Worm (Caenorhabditis elegans) whole organism, L3 larva: ENCODE measurements around the gene dos-3.

Source experiments
- R02D3.7 ChIP-seq: fragments of 150-350 bp; optimal IDR thresholded peaks from 2 replicates; lab custom pipeline; 2014; ENCODE audit warnings: missing biosample characterization, missing genetic modification characterization
- ZK546.5 ChIP-seq: sonication (generic microtip); optimal IDR thresholded peaks from 2 replicates; lab custom pipeline; 2017; ENCODE audit warnings: missing biosample characterization, missing genetic modification characterization
- aly-2 ChIP-seq: fragments of 150-350 bp; optimal IDR thresholded peaks from 2 replicates; lab custom pipeline; 2014; ENCODE audit warnings: missing biosample characterization, missing genetic modification characterization
- ama-1 ChIP-seq: fragments of 150-350 bp; optimal IDR thresholded peaks from 2 replicates; lab custom pipeline; 2018
- ceh-28 ChIP-seq: fragments of 150-350 bp; optimal IDR thresholded peaks from 2 replicates; lab custom pipeline; 2014; ENCODE audit warnings: missing biosample characterization, missing genetic modification reagents, missing genetic modification characterization
- ceh-82 ChIP-seq: fragments of 150-350 bp; optimal IDR thresholded peaks from 2 replicates; lab custom pipeline; 2014; ENCODE audit warnings: missing biosample characterization, missing genetic modification characterization
- ceh-9 ChIP-seq: sonication (generic microtip); optimal IDR thresholded peaks from 2 replicates; lab custom pipeline; 2018; ENCODE audit warnings: missing biosample characterization, missing genetic modification characterization
- egl-27 ChIP-seq: sonication (generic microtip); optimal IDR thresholded peaks from 4 replicates; lab custom pipeline; 2017; ENCODE audit warnings: missing biosample characterization, missing genetic modification reagents, missing genetic modification characterization
- egl-5 ChIP-seq: fragments of 150-350 bp; optimal IDR thresholded peaks from 2 replicates; lab custom pipeline; 2017; ENCODE audit warnings: missing biosample characterization, missing genetic modification reagents, missing genetic modification characterization, inconsistent platforms
- elt-1 ChIP-seq: fragments of 150-350 bp; optimal IDR thresholded peaks from 2 replicates; lab custom pipeline; 2014; ENCODE audit warnings: missing biosample characterization, missing genetic modification characterization
- elt-2 ChIP-seq: sonication (generic microtip); optimal IDR thresholded peaks from 2 replicates; lab custom pipeline; 2016; ENCODE audit warnings: missing genetic modification reagents, mild to moderate bottlenecking, missing genetic modification characterization, missing compliant biosample characterization
- elt-3 ChIP-seq, 3 experiments: fragments of 150-350 bp in 1 of 3; sonication (generic microtip) in 2 of 3; optimal IDR thresholded peaks; 2 replicates in 2 of 3; 4 replicates in 1 of 3; lab custom pipeline; 2014 to 2017; ENCODE audit warnings: missing biosample characterization in 3 of 3, missing genetic modification characterization in 3 of 3
- fkh-10 ChIP-seq: sonication (generic microtip); optimal IDR thresholded peaks from 2 replicates; lab custom pipeline; 2017; ENCODE audit warnings: missing biosample characterization, missing genetic modification reagents, missing genetic modification characterization
- fkh-2 ChIP-seq: fragments of 150-350 bp; optimal IDR thresholded peaks from 2 replicates; lab custom pipeline; 2014; ENCODE audit warnings: missing biosample characterization, missing genetic modification reagents, missing genetic modification characterization
- fos-1 ChIP-seq: fragments of 150-350 bp; optimal IDR thresholded peaks from 2 replicates; lab custom pipeline; 2014; ENCODE audit warnings: missing biosample characterization, missing genetic modification characterization
- hmg-11 ChIP-seq: sonication (generic microtip); optimal IDR thresholded peaks from 2 replicates; lab custom pipeline; 2016; ENCODE audit warnings: missing genetic modification characterization, missing compliant biosample characterization
- jun-1 ChIP-seq: fragments of 150-350 bp; optimal IDR thresholded peaks from 2 replicates; lab custom pipeline; 2014; ENCODE audit warnings: missing biosample characterization, missing genetic modification reagents, missing genetic modification characterization
- lin-15B ChIP-seq: fragments of 150-350 bp; optimal IDR thresholded peaks from 2 replicates; lab custom pipeline; 2014; ENCODE audit warnings: missing biosample characterization, missing genetic modification characterization
- lin-39 ChIP-seq: fragments of 150-350 bp; optimal IDR thresholded peaks from 2 replicates; lab custom pipeline; 2018; ENCODE audit warnings: missing biosample characterization, missing genetic modification reagents, missing genetic modification characterization
- lsy-12 ChIP-seq: sonication (generic microtip); optimal IDR thresholded peaks from 2 replicates; lab custom pipeline; 2016; ENCODE audit warnings: mild to moderate bottlenecking, missing genetic modification characterization, missing compliant biosample characterization
- mdl-1 ChIP-seq: fragments of 150-350 bp; optimal IDR thresholded peaks from 2 replicates; lab custom pipeline; 2014; ENCODE audit warnings: missing biosample characterization, missing genetic modification characterization
- nfya-1 ChIP-seq: sonication (generic microtip); optimal IDR thresholded peaks from 2 replicates; lab custom pipeline; 2017; ENCODE audit warnings: missing genetic modification characterization, mild to moderate bottlenecking, missing compliant biosample characterization, antibody characterized with exemption, moderate library complexity; ENCODE audit not compliant: insufficient read depth
- nhr-11 ChIP-seq: fragments of 150-350 bp; optimal IDR thresholded peaks from 2 replicates; lab custom pipeline; 2014; ENCODE audit warnings: missing biosample characterization, missing genetic modification characterization
- nhr-12 ChIP-seq: fragments of 150-350 bp; optimal IDR thresholded peaks from 2 replicates; lab custom pipeline; 2014; ENCODE audit warnings: missing biosample characterization, missing genetic modification characterization
- nhr-23 ChIP-seq: fragments of 150-350 bp; optimal IDR thresholded peaks from 2 replicates; lab custom pipeline; 2014; ENCODE audit warnings: missing biosample characterization, missing genetic modification reagents, missing genetic modification characterization
- nhr-237 ChIP-seq: fragments of 150-350 bp; optimal IDR thresholded peaks from 2 replicates; lab custom pipeline; 2014; ENCODE audit warnings: missing biosample characterization, missing genetic modification characterization
- nhr-25 ChIP-seq: sonication (generic microtip); optimal IDR thresholded peaks from 2 replicates; lab custom pipeline; 2017; ENCODE audit warnings: missing biosample characterization, missing genetic modification characterization
- nhr-43 ChIP-seq: sonication (generic microtip); optimal IDR thresholded peaks from 2 replicates; lab custom pipeline; 2016; ENCODE audit warnings: mild to moderate bottlenecking, missing genetic modification characterization, missing compliant biosample characterization; ENCODE audit not compliant: poor library complexity, severe bottlenecking
- nhr-67 ChIP-seq: fragments of 150-350 bp; optimal IDR thresholded peaks from 2 replicates; lab custom pipeline; 2014; ENCODE audit warnings: missing biosample characterization, missing genetic modification characterization
- nhr-76 ChIP-seq: fragments of 150-350 bp; sonication (generic microtip); optimal IDR thresholded peaks from 5 replicates; lab custom pipeline; 2014; ENCODE audit warnings: missing biosample characterization, missing genetic modification characterization
- nhr-77 ChIP-seq: fragments of 150-350 bp; optimal IDR thresholded peaks from 2 replicates; lab custom pipeline; 2014; ENCODE audit warnings: missing biosample characterization, missing genetic modification characterization
- pha-4 ChIP-seq: fragments of 150-350 bp; optimal IDR thresholded peaks from 2 replicates; lab custom pipeline; 2014; ENCODE audit warnings: missing biosample characterization, missing genetic modification reagents, missing genetic modification characterization
- pqm-1 ChIP-seq: fragments of 150-350 bp; optimal IDR thresholded peaks from 2 replicates; lab custom pipeline; 2017; ENCODE audit warnings: missing biosample characterization, missing genetic modification characterization, inconsistent platforms
- sea-2 ChIP-seq: fragments of 150-350 bp; sonication (generic microtip); optimal IDR thresholded peaks from 4 replicates; lab custom pipeline; 2014; ENCODE audit warnings: missing biosample characterization, missing genetic modification reagents, missing genetic modification characterization
- skn-1 ChIP-seq: fragments of 150-350 bp; optimal IDR thresholded peaks from 2 replicates; lab custom pipeline; 2014; ENCODE audit warnings: missing biosample characterization, missing genetic modification characterization
- snpc-4 ChIP-seq: fragments of 150-350 bp; optimal IDR thresholded peaks from 2 replicates; lab custom pipeline; 2014; ENCODE audit warnings: missing biosample characterization, missing genetic modification characterization
- tbx-2 ChIP-seq: sonication (generic microtip); optimal IDR thresholded peaks from 2 replicates; lab custom pipeline; 2016; ENCODE audit warnings: mild to moderate bottlenecking, missing genetic modification characterization, missing compliant biosample characterization
- unc-39 ChIP-seq: sonication (generic microtip); optimal IDR thresholded peaks from 4 replicates; lab custom pipeline; 2017; ENCODE audit warnings: missing biosample characterization, missing genetic modification characterization
- unc-62 ChIP-seq: fragments of 150-350 bp; sonication (generic microtip); optimal IDR thresholded peaks from 4 replicates; lab custom pipeline; 2014; ENCODE audit warnings: missing biosample characterization, missing genetic modification reagents, missing genetic modification characterization
- zag-1 ChIP-seq: fragments of 150-350 bp; optimal IDR thresholded peaks from 2 replicates; lab custom pipeline; 2014; ENCODE audit warnings: missing biosample characterization, missing genetic modification characterization

The dos-3 gene

DNA sequence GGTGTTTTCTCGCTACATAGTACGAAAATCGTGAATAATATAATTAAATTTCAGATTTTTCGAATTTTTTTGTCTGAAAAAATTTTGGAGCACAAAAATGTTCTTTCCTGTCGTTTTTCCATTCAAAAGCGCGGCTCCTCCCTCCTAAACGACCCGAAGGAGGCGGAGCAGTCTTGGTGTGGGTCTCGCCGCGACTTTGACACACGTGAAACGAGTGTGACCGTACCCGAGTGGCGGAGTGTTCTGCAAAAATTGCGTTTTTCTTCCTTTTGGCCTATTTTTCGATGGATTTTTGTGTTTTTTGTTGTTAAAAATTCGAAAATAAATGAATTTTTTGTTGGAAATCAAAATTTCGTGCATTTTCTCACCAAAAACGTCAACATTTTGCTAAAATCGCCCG lies 45.8 kb downstream of the dos-3 start, which contains the start of gene snt-2:
snt-2 (minus strand) TSS at position 139 of the 400 bp plus-strand sequence.
- TF ChIP-seq fkh-2 (tag; lab: Kevin White, UChicago) (no peak), fkh-10 (GFP tag; lab: Kevin White, UChicago) (peak; percentile 56), skn-1 (tag; lab: Kevin White, UChicago) (peak; percentile 38), nhr-23 (tag; lab: Kevin White, UChicago) (peak; percentile 58), mdl-1 (tag; lab: Kevin White, UChicago) (no peak), pqm-1 (tag; lab: Kevin White, UChicago) (peak; percentile 29), nhr-11 (tag; lab: Kevin White, UChicago) (no peak), lin-15B (peak; percentile 86), ceh-9 (tag; lab: Kevin White, UChicago) (no peak), hmg-11 (tag; lab: Kevin White, UChicago) (peak; percentile 72), snpc-4 (tag; lab: Kevin White, UChicago) (peak; percentile 60), unc-62 (GFP tag; lab: Kevin White, UChicago) (no peak), nhr-12 (tag; lab: Kevin White, UChicago) (no peak), fos-1 (tag; lab: Kevin White, UChicago) (no peak), pha-4 (peak; percentile 76), unc-39 (tag; lab: Kevin White, UChicago) (no peak), R02D3.7 (tag; lab: Kevin White, UChicago) (peak; percentile 26), nhr-43 (tag; lab: Kevin White, UChicago) (no peak), nhr-25 (peak; percentile 71), ama-1 (lab: Kevin White, UChicago) (peak; percentile 29), egl-5 (tag; lab: Kevin White, UChicago) (peak; percentile 59), nhr-76 (no peak), lin-39 (peak; percentile 91), elt-1 (tag; lab: Kevin White, UChicago) (no peak), nhr-237 (tag; lab: Kevin White, UChicago) (no peak), lsy-12 (tag; lab: Kevin White, UChicago) (peak; percentile 81), elt-2 (peak; percentile 71), nfya-1 (peak; percentile 96), ceh-82 (tag; lab: Kevin White, UChicago) (no peak), aly-2 (no peak)

DNA sequence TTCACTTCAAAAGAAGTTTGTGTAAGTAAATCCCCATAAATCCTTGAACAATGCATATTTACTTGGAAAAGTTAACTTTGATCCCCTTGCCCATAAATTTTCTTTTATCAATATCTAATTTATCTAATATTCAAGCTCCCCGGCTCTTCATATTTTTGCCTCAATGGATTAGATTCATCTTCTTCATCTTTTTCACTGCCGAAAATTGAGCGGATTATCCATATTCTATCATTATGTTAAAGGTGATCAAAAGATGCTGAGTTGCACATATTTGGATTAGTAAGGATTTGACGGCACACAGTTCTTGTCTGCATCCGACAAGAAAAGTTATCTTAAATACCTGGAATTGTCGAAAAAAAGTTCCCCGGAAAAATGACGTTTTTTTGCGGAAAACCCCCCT lies 48.8 kb downstream of the dos-3 start:
- TF ChIP-seq snpc-4 (tag; lab: Kevin White, UChicago), result no peak
- TF ChIP-seq skn-1 (tag; lab: Kevin White, UChicago), result no peak
- TF ChIP-seq nhr-25, result no peak
- TF ChIP-seq aly-2, result no peak
- TF ChIP-seq elt-2, result no peak

DNA sequence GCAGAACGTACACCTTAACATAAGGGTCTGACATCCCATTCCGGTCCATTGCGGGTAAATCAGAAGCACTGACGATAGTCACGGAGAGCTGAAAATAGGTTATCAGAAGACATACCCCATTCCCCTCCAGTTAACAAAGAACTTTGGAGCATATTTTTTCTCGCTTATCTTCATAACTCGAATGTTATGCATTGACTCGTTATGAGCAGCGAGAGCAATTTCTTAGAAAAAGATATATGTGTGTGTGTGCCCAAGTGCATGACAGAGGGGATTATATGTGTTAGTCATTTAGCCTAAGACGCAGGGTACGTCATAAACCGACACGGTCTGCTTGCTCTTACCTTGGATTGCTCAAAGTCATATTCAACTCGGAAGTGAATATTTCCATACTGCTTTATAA lies 49.8 kb downstream of the dos-3 start:
- TF ChIP-seq nhr-43 (tag; lab: Kevin White, UChicago) (no peak), jun-1 (tag; lab: Kevin White, UChicago) (no peak), nhr-25 (no peak), nhr-77 (tag; lab: Kevin White, UChicago) (no peak), nfya-1 (no peak), unc-39 (tag; lab: Kevin White, UChicago) (no peak), elt-3 (tag; optimal IDR thresholded peaks at IDR 0.05; lab: Kevin White, UChicago) (no peak), elt-2 (no peak), nhr-237 (tag; lab: Kevin White, UChicago) (no peak), zag-1 (tag; lab: Kevin White, UChicago) (no peak), aly-2 (no peak), sea-2 (GFP tag; lab: Kevin White, UChicago) (no peak), ZK546.5 (tag; lab: Kevin White, UChicago) (no peak), tbx-2 (tag; lab: Kevin White, UChicago) (no peak), nhr-67 (tag; lab: Kevin White, UChicago) (no peak), egl-27 (tag; lab: Kevin White, UChicago) (no peak), hmg-11 (tag; lab: Kevin White, UChicago) (no peak), ceh-28 (tag; lab: Kevin White, UChicago) (no peak)
